Fruit fly (Drosophila melanogaster): ENCODE data around the gene CG43052.

- TF ChIP-seq kay (GFP tag; ENCODE audit: borderline replicate concordance) = no peak
- no peak for TF ChIP-seq CG1620 (GFP tag; optimal IDR thresholded peaks at IDR 0.05)
- no peak for TF ChIP-seq cic (GFP tag; optimal IDR thresholded peaks at IDR 0.05)
- no peak for TF ChIP-seq CG12768 (GFP tag; optimal IDR thresholded peaks at IDR 0.05)
- no peak for TF ChIP-seq toe (GFP tag; optimal IDR thresholded peaks at IDR 0.05)
Observed at dm6 chr2L:14356793-14357372, 5.0 kb downstream of the CG43052 start.

Measured in whole organism, adult.